Worm (Caenorhabditis elegans): Measurements from ENCODE around the gene idpb-4.

idpb-4 gene

DNA sequence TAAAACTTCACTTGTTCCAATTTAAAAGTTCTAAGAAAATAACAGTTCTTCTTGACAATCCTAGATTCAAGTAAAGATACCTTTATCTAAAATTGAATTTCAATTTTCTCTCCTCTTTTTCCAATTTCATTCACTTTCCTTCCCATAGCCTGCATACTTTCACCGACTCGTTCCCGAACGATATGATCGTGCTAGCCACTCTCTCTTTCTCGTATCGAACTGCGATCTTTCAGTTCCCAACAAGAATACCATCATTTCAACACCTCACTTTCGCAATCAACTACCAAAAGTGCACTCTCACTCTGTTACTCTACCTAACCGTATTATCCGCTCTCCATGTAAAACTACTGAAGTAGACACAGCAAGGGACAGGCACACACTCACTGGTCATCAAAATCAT is 12.7 kb upstream of the idpb-4 start:
- TF ChIP-seq ZK546.5 (tag; optimal IDR thresholded peaks at IDR 0.05), result no peak
- TF ChIP-seq ces-1 (GFP tag; optimal IDR thresholded peaks at IDR 0.05), result no peak
- no peak for TF ChIP-seq nhr-10 (tag; optimal IDR thresholded peaks at IDR 0.05)
- no peak for TF ChIP-seq Y48G9A.11 (GFP tag; IDR thresholded peaks at IDR 0.05)
- no peak for TF ChIP-seq mxl-3 (GFP tag; optimal IDR thresholded peaks at IDR 0.05)
- no peak for TF ChIP-seq dmd-6 (GFP tag; IDR thresholded peaks at IDR 0.05)
- no peak for TF ChIP-seq vab-7 (GFP tag; IDR thresholded peaks at IDR 0.05)
- no peak for TF ChIP-seq cey-2 (tag; optimal IDR thresholded peaks at IDR 0.05; ENCODE audit: borderline replicate concordance, insufficient read depth)
- no peak for TF ChIP-seq ceh-62 (tag; optimal IDR thresholded peaks at IDR 0.05)
- no peak for TF ChIP-seq nhr-77 (tag; optimal IDR thresholded peaks at IDR 0.05)
- TF ChIP-seq daf-16 (GFP tag; optimal IDR thresholded peaks at IDR 0.05), result no peak
- no peak for TF ChIP-seq daf-16 (tag; optimal IDR thresholded peaks at IDR 0.05)
- no peak for TF ChIP-seq F37D6.2 (tag; optimal IDR thresholded peaks at IDR 0.05)

ce11 chrII:8749084-8749483 is 11.7 kb upstream of the idpb-4 start:
- TF ChIP-seq lin-13 (GFP tag; optimal IDR thresholded peaks at IDR 0.05) (no peak), unc-62 (GFP tag; optimal IDR thresholded peaks at IDR 0.05 in 1 of 2) (peak in 1 of 2 experiments; percentile 66), unc-62 (tag; optimal IDR thresholded peaks at IDR 0.05) (no peak), hlh-11 (tag; optimal IDR thresholded peaks at IDR 0.05) (peak; percentile 40), nhr-76 (tag; optimal IDR thresholded peaks at IDR 0.05) (no peak), mes-2 (tag; optimal IDR thresholded peaks at IDR 0.05; ENCODE audit: poor library complexity, severe bottlenecking) (no peak), mxl-3 (GFP tag; optimal IDR thresholded peaks at IDR 0.05) (peak; percentile 18), lin-38 (GFP tag; IDR thresholded peaks at IDR 0.05) (no peak)

DNA sequence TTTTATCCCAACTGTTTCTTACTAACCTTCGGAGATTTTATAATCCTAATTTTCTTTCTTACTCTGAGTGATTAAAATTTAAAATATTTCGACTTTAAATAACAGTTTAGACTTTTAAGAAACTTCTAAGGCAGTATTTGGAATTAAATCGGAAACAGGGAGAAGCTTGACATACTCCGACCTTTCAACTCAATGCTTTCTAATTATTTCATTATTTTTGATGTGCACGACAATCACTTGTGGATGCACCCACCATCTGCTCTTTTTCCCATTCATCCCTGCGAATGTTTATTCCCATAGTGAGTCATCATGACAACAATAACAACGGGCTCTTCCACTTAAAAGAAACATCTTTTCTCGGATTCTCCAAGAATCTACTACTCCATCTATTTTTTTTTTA is 11.3 kb upstream of the idpb-4 start:
- TF ChIP-seq nhr-76 (tag; optimal IDR thresholded peaks at IDR 0.05) (no peak), daf-8 (GFP tag; IDR thresholded peaks at IDR 0.05) (no peak), php-3 (GFP tag; IDR thresholded peaks at IDR 0.05) (no peak), F37D6.2 (tag; optimal IDR thresholded peaks at IDR 0.05) (no peak), ceh-82 (tag; optimal IDR thresholded peaks at IDR 0.05) (no peak), madf-5 (GFP tag; IDR thresholded peaks at IDR 0.05) (no peak), ceh-44 (GFP tag; IDR thresholded peaks at IDR 0.05) (no peak), saeg-2 (GFP tag; IDR thresholded peaks at IDR 0.05) (no peak), egl-43 (GFP tag; IDR thresholded peaks at IDR 0.05) (no peak), hlh-11 (tag; optimal IDR thresholded peaks at IDR 0.05) (no peak), nhr-11 (tag; optimal IDR thresholded peaks at IDR 0.05) (no peak)

DNA sequence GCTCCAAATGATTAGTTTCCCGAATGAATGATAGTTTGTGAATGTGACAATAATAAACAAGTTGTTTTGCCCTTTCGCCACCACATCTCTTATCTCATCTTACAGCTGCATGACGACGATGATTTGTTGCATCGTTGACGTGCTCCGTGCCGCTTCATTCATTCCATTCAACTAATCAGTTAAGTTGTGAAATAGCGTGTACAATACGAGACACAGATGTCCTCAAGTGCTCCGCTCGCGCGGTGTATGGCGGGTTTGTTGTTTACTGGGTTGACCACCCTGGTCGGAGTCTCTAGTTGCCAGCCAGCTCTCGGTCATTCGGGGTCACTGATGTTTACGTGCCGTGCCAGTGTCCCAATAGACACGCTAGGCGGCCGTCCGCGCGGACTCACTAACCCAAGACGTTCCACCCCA is 10.6 kb upstream of the idpb-4 start:
- TF ChIP-seq dve-1 (tag; optimal IDR thresholded peaks at IDR 0.05; ENCODE audit: insufficient read depth) (peak; percentile 52), aly-2 (tag; optimal IDR thresholded peaks at IDR 0.05) (no peak), mxl-3 (GFP tag; optimal IDR thresholded peaks at IDR 0.05) (peak; percentile 7), set-16 (GFP tag; IDR thresholded peaks at IDR 0.05) (peak; percentile 49), hlh-30 (tag; optimal IDR thresholded peaks at IDR 0.05; ENCODE audit: insufficient read depth) (peak; percentile 31), egl-43 (GFP tag; IDR thresholded peaks at IDR 0.05) (0 out of 2 replicates have a peak, but pooled peaks have one; percentile 71), spr-3 (GFP tag; optimal IDR thresholded peaks at IDR 0.05) (no peak), daf-16 (GFP tag; optimal IDR thresholded peaks at IDR 0.05) (peak in 1 of 2 experiments; percentile 82), daf-16 (tag; optimal IDR thresholded peaks at IDR 0.05) (peak; percentile 98), daf-19 (GFP tag; conservative IDR thresholded peaks at IDR 0.05) (0 out of 2 replicates have a peak, but pooled peaks have one; percentile 11), T26A8.4 (GFP tag; IDR thresholded peaks at IDR 0.05) (peak; percentile 14; the same call in 1 of the 2 replicates), hif-1 (tag; optimal IDR thresholded peaks at IDR 0.05) (peak in 1 of 2 experiments; percentile 33), hlh-11 (tag; optimal IDR thresholded peaks at IDR 0.05) (peak; percentile 33), ztf-7 (tag; optimal IDR thresholded peaks at IDR 0.05) (peak; percentile 10), daf-8 (GFP tag; IDR thresholded peaks at IDR 0.05) (no peak), mdl-1 (tag; optimal IDR thresholded peaks at IDR 0.05) (peak in 1 of 2 experiments; percentile 24), tag-97 (GFP tag; IDR thresholded peaks at IDR 0.05) (no peak), nhr-28 (tag; optimal IDR thresholded peaks at IDR 0.05) (peak; percentile 38)

Data from whole organism, L4 larva.